Fruit fly (Drosophila melanogaster): ENCODE results near the gene CG43373.

Gene CG43373

DNA sequence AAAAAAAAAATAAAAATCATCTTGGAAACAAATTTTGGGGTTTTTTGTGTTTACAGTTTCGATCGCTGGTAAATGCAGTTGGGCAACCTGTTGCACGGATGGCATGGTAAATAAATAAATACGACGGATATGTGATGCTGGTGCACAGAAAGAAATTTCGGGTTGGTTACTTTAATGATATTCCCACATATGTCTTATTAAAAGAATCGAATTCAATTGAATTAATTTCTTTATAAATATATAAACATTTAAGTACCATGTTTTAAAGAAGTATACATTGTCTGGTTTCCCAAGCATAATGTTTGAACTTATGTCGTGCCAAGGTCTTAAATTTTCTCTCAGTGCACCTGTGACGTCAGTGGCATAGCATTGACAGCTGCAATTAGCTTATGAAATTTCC is 24.3 kb upstream of the CG43373 start (continued):
- TF ChIP-seq CG9817 (tag; optimal IDR thresholded peaks at IDR 0.05) = peak; percentile 18
- peak; percentile 84 for TF ChIP-seq Sox102F (GFP tag; optimal IDR thresholded peaks at IDR 0.05)
- peak; percentile 82 for TF ChIP-seq CG13424 (tag; optimal IDR thresholded peaks at IDR 0.05)
- no peak for TF ChIP-seq pnt (GFP tag; optimal IDR thresholded peaks at IDR 0.05)
- TF ChIP-seq CG8388 (GFP tag; optimal IDR thresholded peaks at IDR 0.05) = peak; percentile 67
- no peak for TF ChIP-seq CG15479 (GFP tag; optimal IDR thresholded peaks at IDR 0.05)
- peak; percentile 27 for TF ChIP-seq sug (tag; optimal IDR thresholded peaks at IDR 0.05)
- peak; percentile 28 for TF ChIP-seq MTF-1 (GFP tag; optimal IDR thresholded peaks at IDR 0.05; ENCODE audit: borderline replicate concordance)
- TF ChIP-seq CG10431 (GFP tag; optimal IDR thresholded peaks at IDR 0.05) = peak; percentile 37
- peak; percentile 2 for TF ChIP-seq CG6813 (GFP tag; optimal IDR thresholded peaks at IDR 0.05)
- TF ChIP-seq CG8281 (tag; optimal IDR thresholded peaks at IDR 0.05) = peak; percentile 32
- no peak for TF ChIP-seq Hmx (GFP tag; optimal IDR thresholded peaks at IDR 0.05)
- peak; percentile 25 for TF ChIP-seq Hsf (GFP tag; optimal IDR thresholded peaks at IDR 0.05)
- TF ChIP-seq az2 (GFP tag; optimal IDR thresholded peaks at IDR 0.05) = peak; percentile 59
- TF ChIP-seq bbx (GFP tag; IDR thresholded peaks at IDR 0.05; ENCODE audit: partially characterized antibody) = no peak
- no peak for TF ChIP-seq chn (GFP tag; optimal IDR thresholded peaks at IDR 0.05)
- peak; percentile 73 for TF ChIP-seq CG7839 (tag; optimal IDR thresholded peaks at IDR 0.05)
- TF ChIP-seq Blimp-1 (GFP tag; optimal IDR thresholded peaks at IDR 0.05) = peak; percentile 77
- TF ChIP-seq CG12769 (tag; optimal IDR thresholded peaks at IDR 0.05) = peak; percentile 14
- TF ChIP-seq dmrt99B (tag; optimal IDR thresholded peaks at IDR 0.05) = peak; percentile 77
- peak; percentile 45 for TF ChIP-seq Fer3 (tag; optimal IDR thresholded peaks at IDR 0.05)
- no peak for TF ChIP-seq CG1832 (GFP tag; optimal IDR thresholded peaks at IDR 0.05)
- peak; percentile 65 for TF ChIP-seq CG6254 (GFP tag; optimal IDR thresholded peaks at IDR 0.05)
- peak; percentile 33 for TF ChIP-seq CG12659 (GFP tag; optimal IDR thresholded peaks at IDR 0.05)
- TF ChIP-seq CG2678 (tag; optimal IDR thresholded peaks at IDR 0.05) = peak; percentile 77
- TF ChIP-seq CG11504 (tag; optimal IDR thresholded peaks at IDR 0.05) = peak; percentile 81
- peak; percentile 12 for TF ChIP-seq CG10147 (GFP tag; optimal IDR thresholded peaks at IDR 0.05)
- peak; percentile 77 for TF ChIP-seq unpg (GFP tag; optimal IDR thresholded peaks at IDR 0.05)
- TF ChIP-seq Chrac-16 (GFP tag; optimal IDR thresholded peaks at IDR 0.05) = peak; percentile 49
- TF ChIP-seq Myb (GFP tag; optimal IDR thresholded peaks at IDR 0.05) = no peak
- peak; percentile 15 for TF ChIP-seq CG3281 (GFP tag; optimal IDR thresholded peaks at IDR 0.05)
- TF ChIP-seq gem (tag; optimal IDR thresholded peaks at IDR 0.05) = peak; percentile 83
- 0 out of 2 replicates have a peak, but pooled peaks have one; percentile 20 for TF ChIP-seq chm (GFP tag; IDR thresholded peaks at IDR 0.05)
- TF ChIP-seq CG15601 (tag; optimal IDR thresholded peaks at IDR 0.05) = peak; percentile 73
- TF ChIP-seq eve (GFP tag; optimal IDR thresholded peaks at IDR 0.05) = peak in 1 of 2 experiments; percentile 76
- TF ChIP-seq grn (GFP tag; optimal IDR thresholded peaks at IDR 0.05) = no peak
- TF ChIP-seq run (tag; optimal IDR thresholded peaks at IDR 0.05) = peak; percentile 43
- TF ChIP-seq salm (tag; optimal IDR thresholded peaks at IDR 0.05) = peak; percentile 64
- TF ChIP-seq CG18599 (GFP tag; optimal IDR thresholded peaks at IDR 0.05) = peak; percentile 35
- TF ChIP-seq Camta (GFP tag; optimal IDR thresholded peaks at IDR 0.05) = no peak
- TF ChIP-seq CG12219 (GFP tag; optimal IDR thresholded peaks at IDR 0.05) = peak; percentile 65
- no peak for TF ChIP-seq chinmo (GFP tag; IDR thresholded peaks at IDR 0.05; ENCODE audit: partially characterized antibody)
- TF ChIP-seq row (GFP tag; IDR thresholded peaks at IDR 0.05) = peak; percentile 72
- TF ChIP-seq CG3065 (GFP tag; optimal IDR thresholded peaks at IDR 0.05) = peak; percentile 38
- TF ChIP-seq seq (GFP tag; IDR thresholded peaks at IDR 0.05) = peak; percentile 60; the same call in 1 of the 2 replicates
- no peak for TF ChIP-seq CG10565 (GFP tag; optimal IDR thresholded peaks at IDR 0.05)
- TF ChIP-seq CG8290 (GFP tag; optimal IDR thresholded peaks at IDR 0.05) = peak; percentile 8
- TF ChIP-seq CG8290 (tag; optimal IDR thresholded peaks at IDR 0.05) = no peak
- TF ChIP-seq bcd (GFP tag; optimal IDR thresholded peaks at IDR 0.05) = peak; percentile 46
- no peak for TF ChIP-seq CTCF (GFP tag; optimal IDR thresholded peaks at IDR 0.05)
